Worm (Caenorhabditis elegans): ENCODE data around the gene del-6.

- TF ChIP-seq pha-4 (tag; optimal IDR thresholded peaks at IDR 0.05) (no peak), ets-4 (tag; optimal IDR thresholded peaks at IDR 0.05) (no peak), fkh-10 (GFP tag; optimal IDR thresholded peaks at IDR 0.05) (no peak), sdc-2 (tag; optimal IDR thresholded peaks at IDR 0.05) (no peak)
These were observed 9.2 kb downstream of the del-6 start, which contains the start of gene T21C9.6 for ce11 chrV:10581837-10582300.

All from whole organism, late embryonic.